Worm (Caenorhabditis elegans) whole organism, L4/young adult: ENCODE results near the gene W02A2.9.

Experiments used
- W03F9.2 ChIP-seq: fragments of 150-350 bp; optimal IDR thresholded peaks from 2 replicates; lab custom pipeline; 2014; ENCODE audit warnings: missing biosample characterization, missing genetic modification characterization
- him-1 ChIP-seq: sonication (generic microtip); optimal IDR thresholded peaks from 2 replicates; lab custom pipeline; 2016; ENCODE audit warnings: missing genotype, missing genetic modification reagents, missing genetic modification characterization, missing compliant biosample characterization

- no peak for TF ChIP-seq W03F9.2 (tag; lab: Kevin White, UChicago)
- no peak for TF ChIP-seq him-1 (tag; lab: Kevin White, UChicago)
Observed at ce11 chrIV:13386903-13387302, 39.4 kb downstream of the W02A2.9 start, which contains the start of gene lsm-3.
